Worm (Caenorhabditis elegans) whole organism, mixed stage, embryonic: ENCODE results near the gene T26H5.8.

Source experiments
- M03D4.4 ChIP-seq: sonication (generic microtip); optimal IDR thresholded peaks from 2 replicates; lab custom pipeline; 2017; ENCODE audit warnings: mild to moderate bottlenecking, missing genetic modification characterization, missing compliant biosample characterization
- bed-3 ChIP-seq: fragments of 200-800 bp; sonication (Bioruptor generic); optimal IDR thresholded peaks from 3 replicates; lab custom pipeline; 2018; ENCODE audit warnings: mild to moderate bottlenecking, missing genetic modification characterization, moderate library complexity, missing compliant biosample characterization
- blmp-1 ChIP-seq: fragments of 150-350 bp; optimal IDR thresholded peaks from 2 replicates; lab custom pipeline; 2014; ENCODE audit warnings: missing biosample characterization, missing genetic modification characterization
- ceh-39 ChIP-seq: fragments of 150-350 bp; optimal IDR thresholded peaks from 2 replicates; lab custom pipeline; 2014; ENCODE audit warnings: missing biosample characterization, missing genetic modification characterization
- ceh-83 ChIP-seq: fragments of 200-800 bp; sonication (Bioruptor generic); optimal IDR thresholded peaks from 2 replicates; lab custom pipeline; 2018; ENCODE audit warnings: mild to moderate bottlenecking, missing genetic modification characterization, missing compliant biosample characterization
- cnd-1 ChIP-seq: fragments of 200-800 bp; sonication (Bioruptor generic); optimal IDR thresholded peaks from 2 replicates; lab custom pipeline; 2018; ENCODE audit warnings: mild to moderate bottlenecking, missing genetic modification characterization, missing compliant biosample characterization
- drap-1 ChIP-seq: fragments of 200-800 bp; sonication (Bioruptor generic); optimal IDR thresholded peaks from 3 replicates; lab custom pipeline; 2018; ENCODE audit warnings: mild to moderate bottlenecking, missing genetic modification characterization, missing compliant biosample characterization
- elt-1 ChIP-seq: sonication (generic microtip); optimal IDR thresholded peaks from 2 replicates; lab custom pipeline; 2017; ENCODE audit warnings: missing genetic modification characterization, mild to moderate bottlenecking, missing compliant biosample characterization, antibody characterized with exemption, moderate library complexity, borderline replicate concordance; ENCODE audit not compliant: insufficient read depth
- elt-3 ChIP-seq: fragments of 150-350 bp; optimal IDR thresholded peaks from 2 replicates; lab custom pipeline; 2014; ENCODE audit warnings: missing biosample characterization, missing genetic modification characterization
- flh-1 ChIP-seq: fragments of 200-800 bp; sonication (Bioruptor generic); optimal IDR thresholded peaks from 2 replicates; lab custom pipeline; 2018; ENCODE audit warnings: mild to moderate bottlenecking, missing genetic modification characterization, moderate library complexity, missing compliant biosample characterization
- ham-2 ChIP-seq: fragments of 200-800 bp; sonication (Bioruptor generic); optimal IDR thresholded peaks from 2 replicates; lab custom pipeline; 2018; ENCODE audit warnings: mild to moderate bottlenecking, missing genetic modification characterization, missing compliant biosample characterization
- hlh-1 ChIP-seq: fragments of 150-350 bp; optimal IDR thresholded peaks from 2 replicates; lab custom pipeline; 2014; ENCODE audit warnings: missing biosample characterization, missing genetic modification reagents, missing genetic modification characterization
- lin-13 ChIP-seq: fragments of 150-350 bp; optimal IDR thresholded peaks from 2 replicates; lab custom pipeline; 2014; ENCODE audit warnings: missing biosample characterization, missing genetic modification characterization
- lin-32 ChIP-seq: fragments of 200-800 bp; sonication (Bioruptor generic); optimal IDR thresholded peaks from 2 replicates; lab custom pipeline; 2018; ENCODE audit warnings: mild to moderate bottlenecking, missing genetic modification characterization, missing compliant biosample characterization
- lsy-2 ChIP-seq: fragments of 150-350 bp; optimal IDR thresholded peaks from 2 replicates; lab custom pipeline; 2014; ENCODE audit warnings: missing biosample characterization, missing genetic modification characterization
- mep-1 ChIP-seq: fragments of 150-350 bp; optimal IDR thresholded peaks from 2 replicates; lab custom pipeline; 2017; ENCODE audit warnings: missing biosample characterization, missing genetic modification reagents, missing genetic modification characterization, inconsistent platforms
- mls-2 ChIP-seq: sonication (generic microtip); optimal IDR thresholded peaks from 2 replicates; lab custom pipeline; 2016; ENCODE audit warnings: mild to moderate bottlenecking, missing genetic modification characterization, moderate library complexity, missing compliant biosample characterization
- nhr-12 ChIP-seq: fragments of 150-350 bp; optimal IDR thresholded peaks from 2 replicates; lab custom pipeline; 2014; ENCODE audit warnings: missing biosample characterization, missing genetic modification characterization
- nhr-2 ChIP-seq: fragments of 150-350 bp; optimal IDR thresholded peaks from 2 replicates; lab custom pipeline; 2014; ENCODE audit warnings: missing biosample characterization, missing genetic modification characterization
- nhr-237 ChIP-seq: fragments of 150-350 bp; optimal IDR thresholded peaks from 2 replicates; lab custom pipeline; 2014; ENCODE audit warnings: missing biosample characterization, missing genetic modification characterization
- nhr-28 ChIP-seq: fragments of 150-350 bp; optimal IDR thresholded peaks from 2 replicates; lab custom pipeline; 2014; ENCODE audit warnings: missing biosample characterization, missing genetic modification characterization
- nhr-76 ChIP-seq: sonication (generic microtip); optimal IDR thresholded peaks from 2 replicates; lab custom pipeline; 2017; ENCODE audit warnings: missing biosample characterization, missing genetic modification characterization
- pha-4 ChIP-seq: fragments of 150-350 bp; optimal IDR thresholded peaks from 2 replicates; lab custom pipeline; 2018; ENCODE audit warnings: missing biosample characterization, missing genetic modification reagents, missing genetic modification characterization
- sem-2 ChIP-seq: fragments of 200-800 bp; sonication (Bioruptor generic); optimal IDR thresholded peaks from 2 replicates; lab custom pipeline; 2018; ENCODE audit warnings: mild to moderate bottlenecking, missing genetic modification characterization, missing compliant biosample characterization
- snpc-4 ChIP-seq: fragments of 150-350 bp; optimal IDR thresholded peaks from 2 replicates; lab custom pipeline; 2014; ENCODE audit warnings: missing biosample characterization, missing genetic modification characterization
- sptf-1 ChIP-seq: sonication (generic microtip); optimal IDR thresholded peaks from 2 replicates; lab custom pipeline; 2017; ENCODE audit warnings: mild to moderate bottlenecking, missing genetic modification characterization, moderate library complexity, missing compliant biosample characterization
- tbx-8 ChIP-seq: fragments of 200-800 bp; sonication (Bioruptor generic); optimal IDR thresholded peaks from 2 replicates; lab custom pipeline; 2018; ENCODE audit warnings: mild to moderate bottlenecking, missing genetic modification characterization, moderate library complexity, missing compliant biosample characterization
- unc-120 ChIP-seq: sonication (generic microtip); optimal IDR thresholded peaks from 2 replicates; lab custom pipeline; 2017; ENCODE audit warnings: missing genetic modification characterization, missing compliant biosample characterization; ENCODE audit not compliant: poor library complexity, severe bottlenecking
- unc-39 ChIP-seq: fragments of 150-350 bp; optimal IDR thresholded peaks from 2 replicates; lab custom pipeline; 2014; ENCODE audit warnings: missing biosample characterization, missing genetic modification characterization
- unc-62 ChIP-seq: fragments of 150-350 bp; optimal IDR thresholded peaks from 2 replicates; lab custom pipeline; 2014; ENCODE audit warnings: missing biosample characterization, missing genetic modification reagents, missing genetic modification characterization
- zip-8 ChIP-seq: fragments of 150-350 bp; optimal IDR thresholded peaks from 2 replicates; lab custom pipeline; 2014; ENCODE audit warnings: missing biosample characterization, missing genetic modification characterization
- ztf-11 ChIP-seq: fragments of 150-350 bp; optimal IDR thresholded peaks from 2 replicates; lab custom pipeline; 2014; ENCODE audit warnings: missing biosample characterization, missing genetic modification characterization

T26H5.8 gene

ce11 chrV:15431322-15432052, 1.0 kb downstream of the T26H5.8 start:
- TF ChIP-seq drap-1 (GFP tag; lab: Kevin White, UChicago) (no peak), unc-120 (no peak), pha-4 (no peak)

- TF ChIP-seq zip-8 (tag; lab: Kevin White, UChicago) (no peak), snpc-4 (tag; lab: Kevin White, UChicago) (no peak), unc-62 (GFP tag; lab: Kevin White, UChicago) (no peak), ztf-11 (tag; lab: Kevin White, UChicago) (no peak), nhr-2 (no peak), ceh-83 (GFP tag; lab: Kevin White, UChicago) (no peak), mls-2 (tag; lab: Kevin White, UChicago) (no peak), blmp-1 (tag; lab: Kevin White, UChicago) (no peak)
These were observed 5.6 kb downstream of the T26H5.8 start, which contains the start of gene fbxa-209 for ce11 chrV:15426944-15427343. fbxa-209 (minus strand) TSS chrV:15427044.

- TF ChIP-seq pha-4 (no peak), unc-120 (no peak), lsy-2 (no peak), ceh-83 (GFP tag; lab: Kevin White, UChicago) (no peak), unc-39 (no peak), cnd-1 (tag; lab: Kevin White, UChicago) (no peak), hlh-1 (no peak), nhr-76 (tag; lab: Kevin White, UChicago) (no peak), drap-1 (GFP tag; lab: Kevin White, UChicago) (no peak), lin-13 (tag; lab: Kevin White, UChicago) (no peak), sptf-1 (tag; lab: Kevin White, UChicago) (no peak), ceh-39 (no peak)
- TF ChIP-seq, all 35 proteins: peak for 0
These were observed 7.0 kb downstream of the T26H5.8 start, which contains the start of gene Y36E3A.2 for ce11 chrV:15425368-15426091. Y36E3A.2 (plus strand) TSS chrV:15426041.

DNA sequence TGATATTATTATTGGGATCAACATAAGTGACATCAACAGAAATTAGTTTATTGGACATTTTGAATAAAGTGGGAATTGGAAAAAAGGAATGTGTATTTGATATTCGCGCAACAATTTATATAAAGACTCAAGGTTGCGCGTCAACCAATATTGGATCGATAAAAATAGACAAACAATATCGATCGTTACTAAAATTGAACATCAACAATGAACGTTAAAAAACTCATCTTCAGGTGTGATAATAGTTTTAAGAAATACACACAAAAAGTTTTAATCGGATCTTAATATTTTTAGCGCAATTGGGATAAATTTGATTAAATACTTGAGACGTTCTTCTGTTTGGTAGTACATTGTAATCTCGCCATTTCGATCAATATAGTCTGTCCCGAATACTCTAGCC, 8.9 kb downstream of the T26H5.8 start, which contains the start of gene fbxa-104:
Gene fbxa-104, minus strand, starts transcription at position 83 of the 400 bp plus-strand sequence.
- TF ChIP-seq bed-3, result no peak
- no peak for TF ChIP-seq mls-2 (tag; lab: Kevin White, UChicago)
- no peak for TF ChIP-seq elt-3 (tag; lab: Kevin White, UChicago)
- TF ChIP-seq lsy-2, result no peak
- TF ChIP-seq tbx-8 (GFP tag; lab: Kevin White, UChicago), result no peak
- TF ChIP-seq zip-8 (tag; lab: Kevin White, UChicago), result no peak
- TF ChIP-seq nhr-12 (tag; lab: Kevin White, UChicago), result no peak
- TF ChIP-seq nhr-237 (tag; lab: Kevin White, UChicago), result no peak
- TF ChIP-seq nhr-76 (tag; lab: Kevin White, UChicago), result no peak
- no peak for TF ChIP-seq lin-32 (GFP tag; lab: Kevin White, UChicago)
- TF ChIP-seq lin-13 (tag; lab: Kevin White, UChicago), result no peak
- TF ChIP-seq mep-1 (tag; lab: Kevin White, UChicago), result no peak
- TF ChIP-seq unc-39, result no peak
- TF ChIP-seq sptf-1 (tag; lab: Kevin White, UChicago), result no peak

- TF ChIP-seq nhr-2 (no peak), elt-1 (tag; lab: Kevin White, UChicago) (no peak), ceh-39 (no peak), flh-1 (GFP tag; lab: Kevin White, UChicago) (no peak), elt-3 (tag; lab: Kevin White, UChicago) (no peak), ham-2 (GFP tag; lab: Kevin White, UChicago) (no peak), sem-2 (GFP tag; lab: Kevin White, UChicago) (no peak), nhr-28 (no peak), lin-32 (GFP tag; lab: Kevin White, UChicago) (no peak), mep-1 (tag; lab: Kevin White, UChicago) (no peak), cnd-1 (tag; lab: Kevin White, UChicago) (no peak), unc-62 (GFP tag; lab: Kevin White, UChicago) (no peak), M03D4.4 (tag; lab: Kevin White, UChicago) (no peak), pha-4 (no peak), blmp-1 (tag; lab: Kevin White, UChicago) (no peak), unc-39 (no peak), sptf-1 (tag; lab: Kevin White, UChicago) (no peak), hlh-1 (no peak), mls-2 (tag; lab: Kevin White, UChicago) (no peak)
These were observed 14.7 kb downstream of the T26H5.8 start, which contains the start of gene T06E6.10 for ce11 chrV:15417822-15418221. T06E6.10 (plus strand) TSS chrV:15418122.
